Worm (Caenorhabditis elegans) whole organism, mixed stage, embryonic: ENCODE results near the gene grd-2.

Source experiments
- M03D4.4 ChIP-seq: sonication (generic microtip); optimal IDR thresholded peaks from 2 replicates; lab custom pipeline; 2017; ENCODE audit warnings: mild to moderate bottlenecking, missing genetic modification characterization, missing compliant biosample characterization
- bed-3 ChIP-seq: fragments of 200-800 bp; sonication (Bioruptor generic); optimal IDR thresholded peaks from 3 replicates; lab custom pipeline; 2018; ENCODE audit warnings: mild to moderate bottlenecking, missing genetic modification characterization, moderate library complexity, missing compliant biosample characterization
- blmp-1 ChIP-seq: fragments of 150-350 bp; optimal IDR thresholded peaks from 2 replicates; lab custom pipeline; 2014; ENCODE audit warnings: missing biosample characterization, missing genetic modification characterization
- ceh-39 ChIP-seq: fragments of 150-350 bp; optimal IDR thresholded peaks from 2 replicates; lab custom pipeline; 2014; ENCODE audit warnings: missing biosample characterization, missing genetic modification characterization
- ceh-83 ChIP-seq: fragments of 200-800 bp; sonication (Bioruptor generic); optimal IDR thresholded peaks from 2 replicates; lab custom pipeline; 2018; ENCODE audit warnings: mild to moderate bottlenecking, missing genetic modification characterization, missing compliant biosample characterization
- ces-1 ChIP-seq: fragments of 150-350 bp; optimal IDR thresholded peaks from 2 replicates; lab custom pipeline; 2014; ENCODE audit warnings: missing biosample characterization, missing genetic modification reagents, missing genetic modification characterization
- cnd-1 ChIP-seq: fragments of 200-800 bp; sonication (Bioruptor generic); optimal IDR thresholded peaks from 2 replicates; lab custom pipeline; 2018; ENCODE audit warnings: mild to moderate bottlenecking, missing genetic modification characterization, missing compliant biosample characterization
- drap-1 ChIP-seq: fragments of 200-800 bp; sonication (Bioruptor generic); optimal IDR thresholded peaks from 3 replicates; lab custom pipeline; 2018; ENCODE audit warnings: mild to moderate bottlenecking, missing genetic modification characterization, missing compliant biosample characterization
- elt-1 ChIP-seq: sonication (generic microtip); optimal IDR thresholded peaks from 2 replicates; lab custom pipeline; 2017; ENCODE audit warnings: missing genetic modification characterization, mild to moderate bottlenecking, missing compliant biosample characterization, antibody characterized with exemption, moderate library complexity, borderline replicate concordance; ENCODE audit not compliant: insufficient read depth
- elt-3 ChIP-seq: fragments of 150-350 bp; optimal IDR thresholded peaks from 2 replicates; lab custom pipeline; 2014; ENCODE audit warnings: missing biosample characterization, missing genetic modification characterization
- flh-1 ChIP-seq: fragments of 200-800 bp; sonication (Bioruptor generic); optimal IDR thresholded peaks from 2 replicates; lab custom pipeline; 2018; ENCODE audit warnings: mild to moderate bottlenecking, missing genetic modification characterization, moderate library complexity, missing compliant biosample characterization
- hlh-1 ChIP-seq: fragments of 150-350 bp; optimal IDR thresholded peaks from 2 replicates; lab custom pipeline; 2014; ENCODE audit warnings: missing biosample characterization, missing genetic modification reagents, missing genetic modification characterization
- lin-13 ChIP-seq: fragments of 150-350 bp; optimal IDR thresholded peaks from 2 replicates; lab custom pipeline; 2014; ENCODE audit warnings: missing biosample characterization, missing genetic modification characterization
- lin-32 ChIP-seq: fragments of 200-800 bp; sonication (Bioruptor generic); optimal IDR thresholded peaks from 2 replicates; lab custom pipeline; 2018; ENCODE audit warnings: mild to moderate bottlenecking, missing genetic modification characterization, missing compliant biosample characterization
- mab-5 ChIP-seq: fragments of 150-350 bp; optimal IDR thresholded peaks from 2 replicates; lab custom pipeline; 2014; ENCODE audit warnings: missing biosample characterization, missing genetic modification characterization
- mls-2 ChIP-seq: sonication (generic microtip); optimal IDR thresholded peaks from 2 replicates; lab custom pipeline; 2016; ENCODE audit warnings: mild to moderate bottlenecking, missing genetic modification characterization, moderate library complexity, missing compliant biosample characterization
- nhr-12 ChIP-seq: fragments of 150-350 bp; optimal IDR thresholded peaks from 2 replicates; lab custom pipeline; 2014; ENCODE audit warnings: missing biosample characterization, missing genetic modification characterization
- nhr-2 ChIP-seq: fragments of 150-350 bp; optimal IDR thresholded peaks from 2 replicates; lab custom pipeline; 2014; ENCODE audit warnings: missing biosample characterization, missing genetic modification characterization
- nhr-237 ChIP-seq: fragments of 150-350 bp; optimal IDR thresholded peaks from 2 replicates; lab custom pipeline; 2014; ENCODE audit warnings: missing biosample characterization, missing genetic modification characterization
- nhr-28 ChIP-seq: fragments of 150-350 bp; optimal IDR thresholded peaks from 2 replicates; lab custom pipeline; 2014; ENCODE audit warnings: missing biosample characterization, missing genetic modification characterization
- nhr-76 ChIP-seq: sonication (generic microtip); optimal IDR thresholded peaks from 2 replicates; lab custom pipeline; 2017; ENCODE audit warnings: missing biosample characterization, missing genetic modification characterization
- pha-4 ChIP-seq: fragments of 150-350 bp; optimal IDR thresholded peaks from 2 replicates; lab custom pipeline; 2018; ENCODE audit warnings: missing biosample characterization, missing genetic modification reagents, missing genetic modification characterization
- sem-2 ChIP-seq: fragments of 200-800 bp; sonication (Bioruptor generic); optimal IDR thresholded peaks from 2 replicates; lab custom pipeline; 2018; ENCODE audit warnings: mild to moderate bottlenecking, missing genetic modification characterization, missing compliant biosample characterization
- snpc-4 ChIP-seq: fragments of 150-350 bp; optimal IDR thresholded peaks from 2 replicates; lab custom pipeline; 2014; ENCODE audit warnings: missing biosample characterization, missing genetic modification characterization
- sptf-1 ChIP-seq: sonication (generic microtip); optimal IDR thresholded peaks from 2 replicates; lab custom pipeline; 2017; ENCODE audit warnings: mild to moderate bottlenecking, missing genetic modification characterization, moderate library complexity, missing compliant biosample characterization
- tbx-8 ChIP-seq: fragments of 200-800 bp; sonication (Bioruptor generic); optimal IDR thresholded peaks from 2 replicates; lab custom pipeline; 2018; ENCODE audit warnings: mild to moderate bottlenecking, missing genetic modification characterization, moderate library complexity, missing compliant biosample characterization
- unc-120 ChIP-seq: sonication (generic microtip); optimal IDR thresholded peaks from 2 replicates; lab custom pipeline; 2017; ENCODE audit warnings: missing genetic modification characterization, missing compliant biosample characterization; ENCODE audit not compliant: poor library complexity, severe bottlenecking
- unc-39 ChIP-seq: fragments of 150-350 bp; optimal IDR thresholded peaks from 2 replicates; lab custom pipeline; 2014; ENCODE audit warnings: missing biosample characterization, missing genetic modification characterization
- unc-62 ChIP-seq: fragments of 150-350 bp; optimal IDR thresholded peaks from 2 replicates; lab custom pipeline; 2014; ENCODE audit warnings: missing biosample characterization, missing genetic modification reagents, missing genetic modification characterization
- zip-8 ChIP-seq: fragments of 150-350 bp; optimal IDR thresholded peaks from 2 replicates; lab custom pipeline; 2014; ENCODE audit warnings: missing biosample characterization, missing genetic modification characterization
- ztf-11 ChIP-seq: fragments of 150-350 bp; optimal IDR thresholded peaks from 2 replicates; lab custom pipeline; 2014; ENCODE audit warnings: missing biosample characterization, missing genetic modification characterization

Gene grd-2

ce11 chrV:20626043-20626761 lies 16.6 kb downstream of the grd-2 start, which contains the start of the genes F46B3.9 and srz-18:
Gene F46B3.9, minus strand, starts transcription at chrV:20626143.
Gene srz-18, plus strand, starts transcription at chrV:20626711.
- no peak for TF ChIP-seq unc-120
- no peak for TF ChIP-seq tbx-8 (GFP tag; lab: Kevin White, UChicago)
- TF ChIP-seq sptf-1 (tag; lab: Kevin White, UChicago), result no peak
- TF ChIP-seq flh-1 (GFP tag; lab: Kevin White, UChicago), result no peak
- no peak for TF ChIP-seq sem-2 (GFP tag; lab: Kevin White, UChicago)
- TF ChIP-seq snpc-4, result no peak
- TF ChIP-seq mls-2 (tag; lab: Kevin White, UChicago), result no peak
- no peak for TF ChIP-seq unc-62

- TF ChIP-seq nhr-76 (tag; lab: Kevin White, UChicago), result no peak
- no peak for TF ChIP-seq hlh-1 (tag; lab: Kevin White, UChicago)
- TF ChIP-seq pha-4 (tag; lab: Kevin White, UChicago), result no peak
- no peak for TF ChIP-seq sptf-1 (tag; lab: Kevin White, UChicago)
- no peak for TF ChIP-seq nhr-28 (tag; lab: Kevin White, UChicago)
- no peak for TF ChIP-seq blmp-1 (tag; lab: Kevin White, UChicago)
- no peak for TF ChIP-seq bed-3 (GFP tag; lab: Kevin White, UChicago)
- no peak for TF ChIP-seq cnd-1
- no peak for TF ChIP-seq tbx-8 (GFP tag; lab: Kevin White, UChicago)
- no peak for TF ChIP-seq nhr-237
- no peak for TF ChIP-seq flh-1 (GFP tag; lab: Kevin White, UChicago)
- no peak for TF ChIP-seq mab-5
- TF ChIP-seq, all 35 proteins: peak for 0
Measured at ce11 chrV:20631255-20631654, 21.7 kb downstream of the grd-2 start, which contains the start of gene F46B3.14. Gene F46B3.14, minus strand, starts transcription at chrV:20631355.

ce11 chrV:20633619-20634018 lies 24.0 kb downstream of the grd-2 start, which contains the start of gene F46B3.15:
Gene F46B3.15, minus strand, starts transcription at chrV:20633719.
- TF ChIP-seq unc-39, result no peak
- no peak for TF ChIP-seq drap-1
- TF ChIP-seq nhr-2 (tag; lab: Kevin White, UChicago), result no peak
- no peak for TF ChIP-seq blmp-1 (tag; lab: Kevin White, UChicago)
- no peak for TF ChIP-seq lin-13 (tag; lab: Kevin White, UChicago)
- no peak for TF ChIP-seq nhr-28 (tag; lab: Kevin White, UChicago)
- no peak for TF ChIP-seq nhr-237
- no peak for TF ChIP-seq tbx-8 (GFP tag; lab: Kevin White, UChicago)
- no peak for TF ChIP-seq ceh-83 (GFP tag; lab: Kevin White, UChicago)
- TF ChIP-seq bed-3 (GFP tag; lab: Kevin White, UChicago), result no peak
- TF ChIP-seq unc-120, result no peak
- TF ChIP-seq elt-3 (tag; lab: Kevin White, UChicago), result no peak
- no peak for TF ChIP-seq sptf-1 (tag; lab: Kevin White, UChicago)
- TF ChIP-seq nhr-12 (tag; lab: Kevin White, UChicago), result no peak
- TF ChIP-seq hlh-1 (tag; lab: Kevin White, UChicago), result no peak
- no peak for TF ChIP-seq mab-5
- TF ChIP-seq zip-8 (tag; lab: Kevin White, UChicago), result no peak
- TF ChIP-seq M03D4.4 (tag; lab: Kevin White, UChicago), result no peak

ce11 chrV:20634330-20634729 lies 24.7 kb downstream of the grd-2 start, which contains the start of gene F46B3.16:
Gene F46B3.16, plus strand, starts transcription at chrV:20634630.
- TF ChIP-seq unc-39, result no peak
- TF ChIP-seq pha-4 (tag; lab: Kevin White, UChicago), result no peak
- no peak for TF ChIP-seq lin-13 (tag; lab: Kevin White, UChicago)
- TF ChIP-seq ceh-83 (GFP tag; lab: Kevin White, UChicago), result no peak
- no peak for TF ChIP-seq mls-2 (tag; lab: Kevin White, UChicago)
- no peak for TF ChIP-seq lin-32 (GFP tag; lab: Kevin White, UChicago)
- no peak for TF ChIP-seq flh-1 (GFP tag; lab: Kevin White, UChicago)
- no peak for TF ChIP-seq drap-1
- TF ChIP-seq ceh-39 (tag; lab: Kevin White, UChicago), result no peak
- TF ChIP-seq ces-1 (GFP tag; lab: Kevin White, UChicago), result no peak
- TF ChIP-seq M03D4.4 (tag; lab: Kevin White, UChicago), result no peak
- TF ChIP-seq tbx-8 (GFP tag; lab: Kevin White, UChicago), result no peak
- no peak for TF ChIP-seq nhr-237
- TF ChIP-seq elt-1, result no peak
- no peak for TF ChIP-seq bed-3 (GFP tag; lab: Kevin White, UChicago)
- TF ChIP-seq ztf-11, result no peak
